Worm (Caenorhabditis elegans) whole organism, L4/young adult: ENCODE data around the gene F15G9.2.

Source experiments
- dao-5 ChIP-seq: sonication (generic microtip); optimal IDR thresholded peaks from 2 replicates; lab custom pipeline; 2016; ENCODE audit warnings: missing genotype, missing genetic modification characterization, moderate library complexity, missing compliant biosample characterization
- him-1 ChIP-seq: sonication (generic microtip); optimal IDR thresholded peaks from 2 replicates; lab custom pipeline; 2016; ENCODE audit warnings: missing genotype, missing genetic modification reagents, missing genetic modification characterization, missing compliant biosample characterization

ce11 chrX:9754537-9754936 lies 41.0 kb upstream of the F15G9.2 start:
- no peak for TF ChIP-seq dao-5
- no peak for TF ChIP-seq him-1
